Fruit fly (Drosophila melanogaster) whole organism, wandering third instar larva: ENCODE measurements around the gene CG15525.

ENCODE experiments used
- CG32264 ChIP-seq: fragments of 200-800 bp; sonication (Bioruptor generic); optimal IDR thresholded peaks from 2 replicates; lab custom pipeline; 2016; ENCODE audit warnings: missing biosample characterization, missing genetic modification characterization
- CG9705 ChIP-seq: fragments of 200-800 bp; sonication (Bioruptor generic); optimal IDR thresholded peaks from 2 replicates; lab custom pipeline; 2018; ENCODE audit warnings: missing biosample characterization, mild to moderate bottlenecking, missing genetic modification characterization
- CrebA ChIP-seq: fragments of 200-800 bp; sonication (Bioruptor generic); optimal IDR thresholded peaks from 2 replicates; lab custom pipeline; 2016; ENCODE audit warnings: missing biosample characterization, mild to moderate bottlenecking, missing genetic modification characterization, borderline replicate concordance
- Hnf4 ChIP-seq: fragments of 200-800 bp; sonication (Bioruptor generic); optimal IDR thresholded peaks from 2 replicates; lab custom pipeline; 2016; ENCODE audit warnings: missing biosample characterization, mild to moderate bottlenecking, missing genetic modification characterization
- Hr78 ChIP-seq: fragments of >200 bp; optimal IDR thresholded peaks from 2 replicates; lab custom pipeline; 2017; ENCODE audit warnings: missing biosample characterization, missing genetic modification characterization
- N ChIP-seq: fragments of >200 bp; optimal IDR thresholded peaks from 2 replicates; lab custom pipeline; 2018; ENCODE audit warnings: missing biosample characterization, missing external identifiers, missing genetic modification characterization
- Sp1 ChIP-seq: fragments of 200-800 bp; sonication (Bioruptor generic); optimal IDR thresholded peaks from 3 replicates; lab custom pipeline; 2019; ENCODE audit warnings: missing biosample characterization, mild to moderate bottlenecking, missing genetic modification characterization, moderate library complexity
- br ChIP-seq: fragments of 200-800 bp; sonication (Bioruptor generic); optimal IDR thresholded peaks from 2 replicates; lab custom pipeline; 2016; ENCODE audit warnings: missing biosample characterization, missing genetic modification characterization
- fru ChIP-seq: fragments of 200-800 bp; sonication (Bioruptor generic); optimal IDR thresholded peaks from 3 replicates; lab custom pipeline; 2016; ENCODE audit warnings: missing biosample characterization, mild to moderate bottlenecking, missing genetic modification characterization
- h ChIP-seq: fragments of 200-800 bp; sonication (Bioruptor generic); optimal IDR thresholded peaks from 3 replicates; lab custom pipeline; 2016; ENCODE audit warnings: missing biosample characterization, mild to moderate bottlenecking, missing genetic modification characterization
- jim ChIP-seq: fragments of 175-275, 200-325 bp; sonication (Bioruptor generic); optimal IDR thresholded peaks from 2 replicates; lab custom pipeline; 2016; ENCODE audit warnings: missing biosample characterization, mild to moderate bottlenecking, missing genetic modification characterization
- psq ChIP-seq: fragments of 200-800 bp; sonication (Bioruptor generic); optimal IDR thresholded peaks from 3 replicates; lab custom pipeline; 2017; ENCODE audit warnings: missing biosample characterization, mild to moderate bottlenecking, missing genetic modification characterization, moderate library complexity
- usp ChIP-seq: fragments of >200 bp; optimal IDR thresholded peaks from 2 replicates; lab custom pipeline; 2017; ENCODE audit warnings: missing biosample characterization, missing genetic modification characterization

- TF ChIP-seq fru (GFP tag; lab: Kevin White, UChicago) (no peak), psq (GFP tag; lab: Kevin White, UChicago) (no peak), CG32264 (GFP tag; lab: Kevin White, UChicago) (no peak), CG9705 (GFP tag; lab: Kevin White, UChicago) (no peak), Hr78 (GFP tag; lab: Kevin White, UChicago) (no peak), Hnf4 (GFP tag; lab: Kevin White, UChicago) (no peak), CrebA (GFP tag; lab: Kevin White, UChicago) (no peak), usp (GFP tag; lab: Kevin White, UChicago) (no peak), Sp1 (no peak), N (GFP tag; lab: Kevin White, UChicago) (no peak), h (GFP tag; lab: Kevin White, UChicago) (no peak), jim (GFP tag; lab: Kevin White, UChicago) (no peak), br (no peak)
Observed at dm6 chr3R:30005332-30005979, 8.0 kb upstream of the CG15525 start.
